Worm (Caenorhabditis elegans) whole organism, L2 larva: ENCODE data around the gene F40D4.13.

ENCODE experiments used
- C34F6.9 ChIP-seq: fragments of 150-350 bp; optimal IDR thresholded peaks from 2 replicates; lab custom pipeline; 2014; ENCODE audit warnings: missing biosample characterization, missing genetic modification characterization
- F13H6.1 ChIP-seq: sonication (generic microtip); optimal IDR thresholded peaks from 2 replicates; lab custom pipeline; 2016; ENCODE audit warnings: missing genetic modification characterization, missing compliant biosample characterization
- R02D3.7 ChIP-seq: fragments of 150-350 bp; optimal IDR thresholded peaks from 2 replicates; lab custom pipeline; 2014; ENCODE audit warnings: missing biosample characterization, missing genetic modification characterization
- Y55F3AM.14 ChIP-seq: fragments of 200-800 bp; sonication (Bioruptor generic); optimal IDR thresholded peaks from 2 replicates; lab custom pipeline; 2018; ENCODE audit warnings: mild to moderate bottlenecking, missing genetic modification characterization, missing compliant biosample characterization
- alr-1 ChIP-seq: fragments of 150-350 bp; optimal IDR thresholded peaks from 2 replicates; lab custom pipeline; 2014; ENCODE audit warnings: missing biosample characterization, missing genetic modification characterization
- ama-1 ChIP-seq: fragments of 150-350 bp; optimal IDR thresholded peaks from 2 replicates; lab custom pipeline; 2018; ENCODE audit warnings: inconsistent platforms
- blmp-1 ChIP-seq: sonication (generic microtip); optimal IDR thresholded peaks from 2 replicates; lab custom pipeline; 2017; ENCODE audit warnings: missing genetic modification characterization, mild to moderate bottlenecking, missing compliant biosample characterization, antibody characterized with exemption, moderate library complexity; ENCODE audit not compliant: insufficient read depth
- ceh-16 ChIP-seq: fragments of 150-350 bp; optimal IDR thresholded peaks from 2 replicates; lab custom pipeline; 2014; ENCODE audit warnings: missing biosample characterization, missing genetic modification characterization
- ceh-82 ChIP-seq: fragments of 150-350 bp; optimal IDR thresholded peaks from 2 replicates; lab custom pipeline; 2014; ENCODE audit warnings: missing biosample characterization, missing genetic modification characterization
- dmd-4 ChIP-seq: sonication (generic microtip); optimal IDR thresholded peaks from 2 replicates; lab custom pipeline; 2017; ENCODE audit warnings: missing biosample characterization, missing genetic modification characterization
- egl-27 ChIP-seq: sonication (generic microtip); optimal IDR thresholded peaks from 3 replicates; lab custom pipeline; 2017; ENCODE audit warnings: missing biosample characterization, missing genetic modification reagents, missing genetic modification characterization
- elt-1 ChIP-seq: fragments of 150-350 bp; optimal IDR thresholded peaks from 2 replicates; lab custom pipeline; 2014; ENCODE audit warnings: missing biosample characterization, missing genetic modification characterization
- elt-3 ChIP-seq: sonication (generic microtip); optimal IDR thresholded peaks from 2 replicates; lab custom pipeline; 2017; ENCODE audit warnings: missing biosample characterization, missing genetic modification characterization
- fos-1 ChIP-seq: fragments of 150-350 bp; optimal IDR thresholded peaks from 2 replicates; lab custom pipeline; 2014; ENCODE audit warnings: missing biosample characterization, missing genetic modification characterization
- gmeb-1 ChIP-seq: fragments of 150-350 bp; optimal IDR thresholded peaks from 2 replicates; lab custom pipeline; 2014; ENCODE audit warnings: missing biosample characterization, missing genetic modification characterization
- lin-11 ChIP-seq: fragments of 150-350 bp; sonication (generic microtip); optimal IDR thresholded peaks from 2 replicates; lab custom pipeline; 2014; ENCODE audit warnings: missing biosample characterization, missing genetic modification characterization, inconsistent platforms, mixed read lengths
- lin-13 ChIP-seq: fragments of 150-350 bp; optimal IDR thresholded peaks from 2 replicates; lab custom pipeline; 2014; ENCODE audit warnings: missing biosample characterization, missing genetic modification reagents, missing genetic modification characterization
- lin-39 ChIP-seq: fragments of 150-350 bp; optimal IDR thresholded peaks from 2 replicates; lab custom pipeline; 2014; ENCODE audit warnings: missing biosample characterization, missing genetic modification reagents, missing genetic modification characterization
- mab-5 ChIP-seq: fragments of 150-350 bp; optimal IDR thresholded peaks from 2 replicates; lab custom pipeline; 2014; ENCODE audit warnings: missing biosample characterization, missing genetic modification characterization
- mbf-1 ChIP-seq: sonication (generic microtip); optimal IDR thresholded peaks from 2 replicates; lab custom pipeline; 2017; ENCODE audit warnings: missing biosample characterization, missing genetic modification characterization
- mdl-1 ChIP-seq, 2 experiments: fragments of 150-350 bp in 1 of 2; sonication (generic microtip) in 1 of 2; optimal IDR thresholded peaks; 2 replicates each; lab custom pipeline; 2017; ENCODE audit warnings: missing biosample characterization in 2 of 2, missing genetic modification characterization in 2 of 2
- nhr-10 ChIP-seq: sonication (generic microtip); optimal IDR thresholded peaks from 2 replicates; lab custom pipeline; 2017; ENCODE audit warnings: missing biosample characterization, missing genetic modification characterization
- nhr-11 ChIP-seq: fragments of 150-350 bp; optimal IDR thresholded peaks from 2 replicates; lab custom pipeline; 2014; ENCODE audit warnings: missing biosample characterization, missing genetic modification characterization
- nhr-129 ChIP-seq: fragments of 150-350 bp; optimal IDR thresholded peaks from 2 replicates; lab custom pipeline; 2014; ENCODE audit warnings: missing biosample characterization, missing genetic modification characterization
- nhr-23 ChIP-seq: fragments of 150-350 bp; optimal IDR thresholded peaks from 2 replicates; lab custom pipeline; 2014; ENCODE audit warnings: missing biosample characterization, missing genetic modification reagents, missing genetic modification characterization
- nhr-237 ChIP-seq: fragments of 150-350 bp; optimal IDR thresholded peaks from 2 replicates; lab custom pipeline; 2014; ENCODE audit warnings: missing biosample characterization, missing genetic modification characterization
- nhr-25 ChIP-seq: fragments of 150-350 bp; sonication (generic microtip); optimal IDR thresholded peaks from 3 replicates; lab custom pipeline; 2014; ENCODE audit warnings: missing biosample characterization, missing genetic modification characterization
- nhr-6 ChIP-seq: fragments of 150-350 bp; optimal IDR thresholded peaks from 2 replicates; lab custom pipeline; 2014; ENCODE audit warnings: missing biosample characterization, missing genetic modification characterization
- nhr-77 ChIP-seq: fragments of 150-350 bp; optimal IDR thresholded peaks from 2 replicates; lab custom pipeline; 2014; ENCODE audit warnings: missing biosample characterization, missing genetic modification characterization
- sem-4 ChIP-seq: fragments of 150-350 bp; optimal IDR thresholded peaks from 2 replicates; lab custom pipeline; 2014; ENCODE audit warnings: missing biosample characterization, missing genetic modification reagents, missing genetic modification characterization
- skn-1 ChIP-seq: sonication (generic microtip); optimal IDR thresholded peaks from 2 replicates; lab custom pipeline; 2017; ENCODE audit warnings: missing biosample characterization, missing genetic modification characterization
- sma-3 ChIP-seq: sonication (generic microtip); optimal IDR thresholded peaks from 2 replicates; lab custom pipeline; 2016; ENCODE audit warnings: missing genetic modification reagents, missing genetic modification characterization, missing compliant biosample characterization
- sma-9 ChIP-seq, 2 experiments: fragments of 150-350 bp in 1 of 2; sonication (generic microtip) in 1 of 2; optimal IDR thresholded peaks; 2 replicates each; lab custom pipeline; 2014 to 2016; ENCODE audit warnings: missing genetic modification characterization in 2 of 2, mild to moderate bottlenecking in 1 of 2, missing biosample characterization in 1 of 2, missing compliant biosample characterization in 1 of 2, missing genetic modification reagents in 1 of 2, moderate library complexity in 1 of 2
- snpc-4 ChIP-seq: fragments of 150-350 bp; optimal IDR thresholded peaks from 2 replicates; lab custom pipeline; 2014; ENCODE audit warnings: missing biosample characterization, missing genetic modification characterization
- unc-39 ChIP-seq: fragments of 150-350 bp; optimal IDR thresholded peaks from 2 replicates; lab custom pipeline; 2014; ENCODE audit warnings: missing biosample characterization, missing genetic modification characterization
- zag-1 ChIP-seq: fragments of 150-350 bp; optimal IDR thresholded peaks from 2 replicates; lab custom pipeline; 2014; ENCODE audit warnings: missing biosample characterization, missing genetic modification characterization
- ztf-1 ChIP-seq: fragments of 200-800 bp; sonication (Bioruptor generic); conservative IDR thresholded peaks from 2 replicates; pipeline ENCODE4 v1.3.6; 2022; ENCODE audit warnings: missing genetic modification characterization, missing compliant biosample characterization
- ztf-11 ChIP-seq: sonication (generic microtip); optimal IDR thresholded peaks from 2 replicates; lab custom pipeline; 2017; ENCODE audit warnings: missing biosample characterization, missing genetic modification characterization
- ztf-4 ChIP-seq: fragments of 150-350 bp; optimal IDR thresholded peaks from 2 replicates; lab custom pipeline; 2014; ENCODE audit warnings: missing biosample characterization, missing genetic modification characterization

The F40D4.13 gene

DNA sequence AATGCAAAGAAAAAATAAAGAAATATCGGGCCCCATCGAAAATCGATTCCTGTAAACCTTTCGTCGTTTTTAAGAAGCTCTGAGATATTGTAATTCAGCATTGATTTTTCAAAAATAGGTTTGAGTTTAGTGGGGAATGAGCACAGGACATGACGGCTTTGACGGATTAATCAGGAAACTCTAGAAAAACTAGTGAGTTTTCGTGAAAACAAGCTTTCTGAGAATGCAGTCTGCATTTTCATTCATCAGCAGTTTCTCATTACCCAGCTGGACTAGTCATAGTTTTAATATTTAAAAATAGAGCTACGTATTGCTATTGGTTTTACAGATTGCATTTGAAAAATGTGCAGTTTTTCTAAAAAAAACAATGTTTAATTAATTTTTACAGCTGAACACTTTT is 35.2 kb upstream of the F40D4.13 start, which contains the start of gene srz-47:
TSS of gene srz-47 (minus strand) at position 101 of the 400 bp plus-strand sequence.
- TF ChIP-seq nhr-25 (tag; lab: Kevin White, UChicago) = no peak
- TF ChIP-seq mbf-1 = no peak
- no peak for TF ChIP-seq nhr-129
- TF ChIP-seq nhr-23 (tag; lab: Kevin White, UChicago) = no peak
- TF ChIP-seq elt-1 (tag; lab: Kevin White, UChicago) = no peak
- no peak for TF ChIP-seq Y55F3AM.14
- no peak for TF ChIP-seq mab-5
- TF ChIP-seq dmd-4 (tag; lab: Kevin White, UChicago) = no peak
- no peak for TF ChIP-seq nhr-77 (tag; lab: Kevin White, UChicago)
- TF ChIP-seq zag-1 (tag; lab: Kevin White, UChicago) = no peak
- no peak for TF ChIP-seq snpc-4 (tag; lab: Kevin White, UChicago)
- no peak for TF ChIP-seq sem-4 (tag; lab: Kevin White, UChicago)
- TF ChIP-seq fos-1 (tag; lab: Kevin White, UChicago) = no peak
- TF ChIP-seq skn-1 (tag; lab: Kevin White, UChicago) = no peak
- TF ChIP-seq sma-3 (GFP tag; lab: Kevin White, UChicago) = no peak
- TF ChIP-seq ceh-16 (tag; lab: Kevin White, UChicago) = no peak
- TF ChIP-seq elt-3 (tag; lab: Kevin White, UChicago) = no peak

ce11 chrV:17190399-17190798 is 33.3 kb upstream of the F40D4.13 start, which contains the start of gene str-199:
str-199 (minus strand) TSS chrV:17190499.
- TF ChIP-seq nhr-6 (no peak), mab-5 (no peak), ceh-82 (tag; lab: Kevin White, UChicago) (no peak), gmeb-1 (no peak), lin-13 (GFP tag; lab: Kevin White, UChicago) (no peak), ztf-11 (no peak), ztf-1 (no peak), nhr-77 (tag; lab: Kevin White, UChicago) (no peak)

DNA sequence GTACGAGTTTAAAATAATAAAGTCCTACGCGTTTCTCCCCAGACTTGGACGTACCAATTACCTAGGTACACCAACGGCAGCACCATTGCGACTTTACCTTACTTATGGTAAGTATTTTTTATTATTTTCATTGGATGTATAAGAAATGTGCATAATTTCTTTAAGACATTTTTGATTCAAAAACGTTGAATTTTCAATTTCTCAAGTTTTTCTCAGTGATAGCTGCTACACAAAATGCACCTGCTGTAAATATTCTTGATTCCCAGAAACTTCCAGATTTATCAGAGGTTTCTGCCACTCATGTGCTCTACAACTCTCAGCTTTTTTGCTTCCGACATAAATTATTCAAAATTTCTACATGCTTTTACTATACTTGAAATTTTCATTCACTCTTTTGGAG is 25.0 kb upstream of the F40D4.13 start, which contains the start of gene srh-159:
TSS of gene srh-159 (plus strand) at position 301 of the 400 bp plus-strand sequence.
- TF ChIP-seq zag-1 (tag; lab: Kevin White, UChicago) = no peak
- TF ChIP-seq unc-39 (tag; lab: Kevin White, UChicago) = no peak
- no peak for TF ChIP-seq lin-13 (GFP tag; lab: Kevin White, UChicago)
- no peak for TF ChIP-seq nhr-23 (tag; lab: Kevin White, UChicago)
- TF ChIP-seq nhr-25 (tag; lab: Kevin White, UChicago) = no peak
- TF ChIP-seq Y55F3AM.14 = no peak
- TF ChIP-seq nhr-6 = no peak

ce11 chrV:17178457-17178856 is 21.4 kb upstream of the F40D4.13 start, which contains the start of gene srh-174:
srh-174 (plus strand) TSS chrV:17178757.
- TF ChIP-seq sma-3 (GFP tag; lab: Kevin White, UChicago) (no peak), nhr-10 (no peak), alr-1 (tag; lab: Kevin White, UChicago) (no peak), sma-9 (GFP tag; optimal IDR thresholded peaks at IDR 0.05; lab: Kevin White, UChicago) (no peak), sma-9 (tag; optimal IDR thresholded peaks at IDR 0.05; lab: Kevin White, UChicago) (no peak), nhr-129 (no peak), mab-5 (no peak), ama-1 (lab: Kevin White, UChicago) (no peak), C34F6.9 (tag; lab: Kevin White, UChicago) (no peak), ztf-11 (no peak), fos-1 (tag; lab: Kevin White, UChicago) (no peak)

DNA sequence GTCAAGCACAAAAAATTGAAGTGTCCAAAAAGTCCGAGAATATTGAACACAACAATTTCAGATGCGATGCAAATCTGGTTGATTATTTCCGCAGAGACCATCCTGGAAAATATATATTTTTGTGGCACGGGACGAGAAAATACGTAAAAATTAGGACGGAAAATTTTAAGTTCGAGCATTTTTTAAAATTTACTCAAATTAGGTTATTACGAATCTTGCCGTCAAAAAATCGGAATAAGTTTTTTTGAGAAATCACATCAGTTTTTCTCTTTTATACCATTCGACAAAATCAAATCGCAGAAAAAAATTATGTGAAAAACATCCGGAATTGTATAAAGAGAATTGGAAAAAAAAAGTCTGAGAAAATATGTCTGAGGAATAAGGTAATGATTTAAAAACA is 20.9 kb upstream of the F40D4.13 start, which contains the start of gene srsx-1:
TSS of gene srsx-1 (minus strand) at position 101 of the 400 bp plus-strand sequence.
- TF ChIP-seq nhr-10 = no peak
- no peak for TF ChIP-seq mdl-1 (tag; optimal IDR thresholded peaks at IDR 0.05; lab: Kevin White, UChicago)
- TF ChIP-seq sma-3 (GFP tag; lab: Kevin White, UChicago) = no peak
- no peak for TF ChIP-seq sem-4 (tag; lab: Kevin White, UChicago)
- TF ChIP-seq nhr-237 = no peak
- TF ChIP-seq ztf-11 = no peak
- TF ChIP-seq ztf-4 (tag; lab: Kevin White, UChicago) = no peak

- TF ChIP-seq ama-1 (lab: Kevin White, UChicago) = no peak
- TF ChIP-seq sma-9 (GFP tag; optimal IDR thresholded peaks at IDR 0.05; lab: Kevin White, UChicago) = no peak
- no peak for TF ChIP-seq sma-9 (tag; optimal IDR thresholded peaks at IDR 0.05; lab: Kevin White, UChicago)
- TF ChIP-seq egl-27 (tag; lab: Kevin White, UChicago) = no peak
- TF ChIP-seq lin-13 (GFP tag; lab: Kevin White, UChicago) = no peak
- TF ChIP-seq nhr-237 = no peak
- TF ChIP-seq ztf-1 = no peak
- no peak for TF ChIP-seq alr-1 (tag; lab: Kevin White, UChicago)
- no peak for TF ChIP-seq Y55F3AM.14
- no peak for TF ChIP-seq lin-39
- TF ChIP-seq nhr-11 (tag; lab: Kevin White, UChicago) = no peak
- TF ChIP-seq unc-39 (tag; lab: Kevin White, UChicago) = no peak
- no peak for TF ChIP-seq fos-1 (tag; lab: Kevin White, UChicago)
- TF ChIP-seq R02D3.7 = no peak
- no peak for TF ChIP-seq F13H6.1 (tag; lab: Kevin White, UChicago)
- TF ChIP-seq snpc-4 (tag; lab: Kevin White, UChicago) = no peak
- TF ChIP-seq blmp-1 (tag; lab: Kevin White, UChicago) = no peak
- no peak for TF ChIP-seq lin-11 (tag; lab: Kevin White, UChicago)
- no peak for TF ChIP-seq sma-3 (GFP tag; lab: Kevin White, UChicago)
Observed at ce11 chrV:17173738-17174137, 16.7 kb upstream of the F40D4.13 start, which contains the start of gene srbc-25. srbc-25 (plus strand) TSS chrV:17174038.
